Worm (Caenorhabditis elegans) whole organism, L4 larva: ENCODE measurements around the gene brp-1.

Source experiments
- T20F7.1 ChIP-seq: fragments of 200-800 bp; sonication (Bioruptor generic); optimal IDR thresholded peaks from 2 replicates; lab custom pipeline; 2018; ENCODE audit warnings: mild to moderate bottlenecking, missing genetic modification characterization, missing compliant biosample characterization
- ama-1 ChIP-seq: fragments of 150-350 bp; optimal IDR thresholded peaks from 2 replicates; lab custom pipeline; 2014; ENCODE audit warnings: inconsistent platforms, mixed read lengths
- nhr-28 ChIP-seq: fragments of 150-350 bp; optimal IDR thresholded peaks from 2 replicates; lab custom pipeline; 2014; ENCODE audit warnings: missing biosample characterization, missing genetic modification characterization
- snpc-4 ChIP-seq: fragments of 150-350 bp; optimal IDR thresholded peaks from 2 replicates; lab custom pipeline; 2014; ENCODE audit warnings: missing biosample characterization, missing genetic modification characterization
- unc-39 ChIP-seq: sonication (generic microtip); optimal IDR thresholded peaks from 2 replicates; lab custom pipeline; 2017; ENCODE audit warnings: missing biosample characterization, missing genetic modification characterization
- unc-62 ChIP-seq, 3 experiments: fragments of 150-350 bp in 1 of 3; sonication (generic microtip); optimal IDR thresholded peaks in 2 of 3; peaks in 1 of 3; 1 replicate in 1 of 3; 2 replicates in 2 of 3; lab custom pipeline; 2014 to 2017; ENCODE audit warnings: missing biosample characterization in 3 of 3, missing genetic modification characterization in 3 of 3, missing genetic modification reagents in 3 of 3, missing genotype in 1 of 3
- vab-7 ChIP-seq: fragments of 200-800 bp; sonication (Bioruptor generic); IDR thresholded peaks from 2 replicates; pipeline ENCODE4 v1.3.6; 2022; ENCODE audit warnings: missing genetic modification reagents, missing genetic modification characterization, missing compliant biosample characterization
- zip-11 ChIP-seq: fragments of 200-800 bp; sonication (Bioruptor generic); IDR thresholded peaks from 2 replicates; pipeline ENCODE4 v1.3.6; 2022; ENCODE audit warnings: missing genetic modification characterization, missing compliant biosample characterization

DNA sequence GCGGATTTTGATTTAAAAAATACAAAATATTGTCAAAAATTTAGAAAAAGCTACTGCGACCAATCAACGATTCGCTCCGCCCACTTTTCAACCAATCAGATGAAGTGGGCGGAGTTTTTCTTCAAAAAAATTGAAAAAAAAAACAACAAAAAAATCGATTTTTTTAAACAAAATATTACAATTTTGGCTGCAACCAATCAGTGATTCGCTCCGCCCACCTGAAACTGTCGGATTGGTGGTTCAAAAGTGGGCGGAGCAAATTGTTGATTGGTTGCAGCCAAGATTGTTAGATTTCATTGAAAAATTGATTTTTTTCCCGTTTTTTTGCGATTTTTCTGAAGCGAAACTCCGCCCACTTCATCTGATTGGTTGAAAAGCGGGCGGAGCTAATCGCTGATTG is 12.9 kb downstream of the brp-1 start:
- no peak for TF ChIP-seq vab-7 (GFP tag; lab: Robert Waterston, UW)
- TF ChIP-seq zip-11 (GFP tag; lab: Robert Waterston, UW), result no peak
- no peak for TF ChIP-seq T20F7.1 (GFP tag; lab: Kevin White, UChicago)
- TF ChIP-seq unc-62 (GFP tag; optimal IDR thresholded peaks at IDR 0.05 in 1 of 2; lab: Kevin White, UChicago), result no peak
- TF ChIP-seq unc-62 (tag; optimal IDR thresholded peaks at IDR 0.05; lab: Kevin White, UChicago), result no peak
- TF ChIP-seq nhr-28, result no peak
- TF ChIP-seq snpc-4 (tag; lab: Kevin White, UChicago), result no peak
- TF ChIP-seq unc-39 (tag; lab: Kevin White, UChicago), result no peak
- no peak for TF ChIP-seq ama-1
